Worm (Caenorhabditis elegans) whole organism, L4 larva: Measurements from ENCODE around the gene sox-2.

Experiments used
- F49E8.2 ChIP-seq: sonication (generic microtip); optimal IDR thresholded peaks from 2 replicates; lab custom pipeline; 2016; ENCODE audit warnings: missing compliant biosample characterization, mild to moderate bottlenecking, missing genetic modification characterization, borderline replicate concordance
- T26A8.4 ChIP-seq: fragments of 200-800 bp; sonication (Bioruptor generic); IDR thresholded peaks from 2 replicates; pipeline ENCODE4 v1.3.6; 2022; ENCODE audit warnings: missing genetic modification characterization, missing compliant biosample characterization
- Y105C5A.15 ChIP-seq: fragments of 200-800 bp; sonication (Bioruptor generic); IDR thresholded peaks from 2 replicates; pipeline ENCODE4 v1.3.6; 2022; ENCODE audit warnings: missing genetic modification characterization, missing compliant biosample characterization
- Y48G9A.11 ChIP-seq: fragments of 200-800 bp; sonication (Bioruptor generic); IDR thresholded peaks from 2 replicates; pipeline ENCODE4 v1.3.6; 2022; ENCODE audit warnings: missing genetic modification reagents, missing genetic modification characterization, missing compliant biosample characterization
- Y75B8A.6 ChIP-seq: fragments of 200-800 bp; sonication (Bioruptor generic); IDR thresholded peaks from 2 replicates; pipeline ENCODE4 v1.3.6; 2022; ENCODE audit warnings: missing genetic modification reagents, missing genetic modification characterization, missing compliant biosample characterization
- aha-1 ChIP-seq: fragments of 150-350 bp; peaks from one replicate; lab custom pipeline; 2014; ENCODE audit warnings: missing biosample characterization, missing genetic modification characterization
- aly-2 ChIP-seq: sonication (generic microtip); optimal IDR thresholded peaks from 2 replicates; lab custom pipeline; 2018; ENCODE audit warnings: missing biosample characterization, missing genetic modification characterization
- arid-1 ChIP-seq: fragments of 200-800 bp; sonication (Bioruptor generic); conservative IDR thresholded peaks from 2 replicates; pipeline ENCODE4 v1.3.6; 2022; ENCODE audit warnings: missing genetic modification reagents, missing genetic modification characterization, missing compliant biosample characterization
- ceh-32 ChIP-seq: sonication (generic microtip); optimal IDR thresholded peaks from 2 replicates; lab custom pipeline; 2016; ENCODE audit warnings: mild to moderate bottlenecking, missing genetic modification characterization, missing compliant biosample characterization; ENCODE audit not compliant: poor library complexity
- daf-12 ChIP-seq: fragments of 150-350 bp; optimal IDR thresholded peaks from 2 replicates; lab custom pipeline; 2014; ENCODE audit warnings: missing biosample characterization, missing genetic modification reagents, missing genetic modification characterization
- daf-16 ChIP-seq, 3 experiments: sonication (generic microtip); optimal IDR thresholded peaks; 2 replicates each; lab custom pipeline; 2016 to 2017; ENCODE audit warnings: missing genetic modification characterization in 3 of 3, missing genetic modification reagents in 3 of 3, mild to moderate bottlenecking in 2 of 3, missing compliant biosample characterization in 2 of 3, missing biosample characterization in 1 of 3, moderate library complexity in 1 of 3
- daf-19 ChIP-seq: fragments of 200-800 bp; sonication (Bioruptor generic); conservative IDR thresholded peaks from 2 replicates; pipeline ENCODE4 v1.3.6; 2022; ENCODE audit warnings: missing genetic modification characterization, missing compliant biosample characterization
- dpl-1 ChIP-seq: fragments of 150-350 bp; optimal IDR thresholded peaks from 2 replicates; lab custom pipeline; 2014; ENCODE audit warnings: missing biosample characterization, missing genetic modification reagents, missing genetic modification characterization
- dve-1 ChIP-seq: sonication (generic microtip); optimal IDR thresholded peaks from 2 replicates; lab custom pipeline; 2017; ENCODE audit warnings: antibody characterized with exemption, mild to moderate bottlenecking, missing genetic modification characterization, missing compliant biosample characterization; ENCODE audit not compliant: insufficient read depth
- egl-43 ChIP-seq: fragments of 200-800 bp; sonication (Bioruptor generic); IDR thresholded peaks from 2 replicates; pipeline ENCODE4 v1.3.6; 2022; ENCODE audit warnings: missing genetic modification reagents, missing genetic modification characterization, missing compliant biosample characterization
- fkh-10 ChIP-seq: fragments of 150-350 bp; optimal IDR thresholded peaks from 2 replicates; lab custom pipeline; 2014; ENCODE audit warnings: missing biosample characterization, missing genetic modification reagents, missing genetic modification characterization
- hmg-1.1 ChIP-seq: fragments of 200-800 bp; sonication (Bioruptor generic); IDR thresholded peaks from 2 replicates; pipeline ENCODE4 v1.3.6; 2022; ENCODE audit warnings: missing genetic modification reagents, missing genetic modification characterization, missing compliant biosample characterization
- jun-1 ChIP-seq: fragments of 150-350 bp; optimal IDR thresholded peaks from 2 replicates; lab custom pipeline; 2014; ENCODE audit warnings: missing biosample characterization, missing genetic modification reagents, missing genetic modification characterization
- mes-2 ChIP-seq: sonication (generic microtip); optimal IDR thresholded peaks from 2 replicates; lab custom pipeline; 2016; ENCODE audit warnings: missing genotype, mild to moderate bottlenecking, missing genetic modification characterization, missing compliant biosample characterization; ENCODE audit not compliant: poor library complexity, severe bottlenecking
- nhr-111 ChIP-seq: fragments of 200-800 bp; sonication (Bioruptor generic); optimal IDR thresholded peaks from 2 replicates; lab custom pipeline; 2018; ENCODE audit warnings: mild to moderate bottlenecking, missing genetic modification characterization, missing compliant biosample characterization
- nhr-41 ChIP-seq: fragments of 200-800 bp; sonication (Bioruptor generic); IDR thresholded peaks from 2 replicates; pipeline ENCODE4 v1.3.6; 2022; ENCODE audit warnings: missing genetic modification reagents, missing genetic modification characterization, missing compliant biosample characterization
- nhr-48 ChIP-seq: sonication (generic microtip); optimal IDR thresholded peaks from 2 replicates; lab custom pipeline; 2016; ENCODE audit warnings: mild to moderate bottlenecking, missing genetic modification characterization, missing compliant biosample characterization
- nhr-77 ChIP-seq: fragments of 150-350 bp; optimal IDR thresholded peaks from 2 replicates; lab custom pipeline; 2014; ENCODE audit warnings: missing biosample characterization, missing genetic modification characterization
- rbr-2 ChIP-seq: sonication (generic microtip); optimal IDR thresholded peaks from 2 replicates; lab custom pipeline; 2016; ENCODE audit warnings: missing genotype, missing genetic modification characterization, missing compliant biosample characterization
- sdz-12 ChIP-seq: fragments of 200-800 bp; sonication (Bioruptor generic); optimal IDR thresholded peaks from 2 replicates; lab custom pipeline; 2018; ENCODE audit warnings: mild to moderate bottlenecking, missing genetic modification characterization, missing compliant biosample characterization
- snpc-1.2 ChIP-seq: fragments of 200-800 bp; sonication (Bioruptor generic); IDR thresholded peaks from 2 replicates; pipeline ENCODE4 v1.3.6; 2022; ENCODE audit warnings: missing genetic modification reagents, missing genetic modification characterization, missing compliant biosample characterization
- spr-1 ChIP-seq: sonication (generic microtip); optimal IDR thresholded peaks from 2 replicates; lab custom pipeline; 2016; ENCODE audit warnings: mild to moderate bottlenecking, missing genetic modification characterization, missing compliant biosample characterization
- spr-3 ChIP-seq: fragments of 200-800 bp; sonication (Bioruptor generic); optimal IDR thresholded peaks from 2 replicates; lab custom pipeline; 2018; ENCODE audit warnings: mild to moderate bottlenecking, missing genetic modification characterization, missing compliant biosample characterization
- unc-62 ChIP-seq, 3 experiments: fragments of 150-350 bp in 1 of 3; sonication (generic microtip); optimal IDR thresholded peaks in 2 of 3; peaks in 1 of 3; 1 replicate in 1 of 3; 2 replicates in 2 of 3; lab custom pipeline; 2014 to 2017; ENCODE audit warnings: missing biosample characterization in 3 of 3, missing genetic modification characterization in 3 of 3, missing genetic modification reagents in 3 of 3, missing genotype in 1 of 3
- vab-7 ChIP-seq: fragments of 200-800 bp; sonication (Bioruptor generic); IDR thresholded peaks from 2 replicates; pipeline ENCODE4 v1.3.6; 2022; ENCODE audit warnings: missing genetic modification reagents, missing genetic modification characterization, missing compliant biosample characterization
- zip-11 ChIP-seq: fragments of 200-800 bp; sonication (Bioruptor generic); IDR thresholded peaks from 2 replicates; pipeline ENCODE4 v1.3.6; 2022; ENCODE audit warnings: missing genetic modification characterization, missing compliant biosample characterization
- ztf-11 ChIP-seq: fragments of 150-350 bp; optimal IDR thresholded peaks from 2 replicates; lab custom pipeline; 2014; ENCODE audit warnings: missing biosample characterization, missing genetic modification characterization

The sox-2 gene

ce11 chrX:7463637-7464036 lies at the start of gene sox-2:
TSS of gene sox-2 (minus strand) at chrX:7463736.
- TF ChIP-seq aly-2 (tag; lab: Kevin White, UChicago) = no peak
- peak; percentile 83 for TF ChIP-seq aha-1

ce11 chrX:7512714-7513113 lies 49.2 kb upstream of the sox-2 start:
- TF ChIP-seq nhr-77 (no peak), unc-62 (GFP tag; optimal IDR thresholded peaks at IDR 0.05 in 1 of 2; lab: Kevin White, UChicago) (peak in 1 of 2 experiments; percentile 65), unc-62 (tag; optimal IDR thresholded peaks at IDR 0.05; lab: Kevin White, UChicago) (no peak), fkh-10 (GFP tag; lab: Kevin White, UChicago) (no peak), spr-3 (no peak)

ce11 chrX:7507141-7507540 lies 43.6 kb upstream of the sox-2 start:
- 0 out of 2 replicates have a peak, but pooled peaks have one; percentile 32 for TF ChIP-seq Y75B8A.6 (GFP tag; lab: Robert Waterston, UW)
- TF ChIP-seq dve-1 (tag; lab: Kevin White, UChicago) = no peak
- peak; percentile 55 for TF ChIP-seq aha-1
- no peak for TF ChIP-seq jun-1 (tag; lab: Kevin White, UChicago)
- TF ChIP-seq Y48G9A.11 = 0 out of 2 replicates have a peak, but pooled peaks have one; percentile 20
- TF ChIP-seq arid-1 = peak; percentile 62; the same call in 1 of the 2 replicates
- TF ChIP-seq egl-43 (GFP tag; lab: Robert Waterston, UW) = 0 out of 2 replicates have a peak, but pooled peaks have one; percentile 51
- TF ChIP-seq Y105C5A.15 (GFP tag; lab: Robert Waterston, UW) = 0 out of 2 replicates have a peak, but pooled peaks have one; percentile 59
- TF ChIP-seq ztf-11 (tag; lab: Kevin White, UChicago) = no peak
- TF ChIP-seq nhr-41 (GFP tag; lab: Robert Waterston, UW) = no peak
- peak; percentile 42 for TF ChIP-seq mes-2 (tag; lab: Kevin White, UChicago)
- peak; percentile 16 for TF ChIP-seq F49E8.2 (tag; lab: Kevin White, UChicago)
- TF ChIP-seq snpc-1.2 = peak; percentile 68
- peak in 1 of 2 experiments; percentile 36 for TF ChIP-seq daf-16 (GFP tag; optimal IDR thresholded peaks at IDR 0.05; lab: Kevin White, UChicago)
- TF ChIP-seq daf-16 (tag; optimal IDR thresholded peaks at IDR 0.05; lab: Kevin White, UChicago) = no peak
- 0 out of 2 replicates have a peak, but pooled peaks have one; percentile 27 for TF ChIP-seq zip-11
- TF ChIP-seq vab-7 (GFP tag; lab: Robert Waterston, UW) = 0 out of 2 replicates have a peak, but pooled peaks have one; percentile 39
- TF ChIP-seq daf-19 = 0 out of 2 replicates have a peak, but pooled peaks have one; percentile 64
- TF ChIP-seq, all 104 proteins: peak for 13

- TF ChIP-seq nhr-48 (tag; lab: Kevin White, UChicago) (no peak), daf-12 (tag; lab: Kevin White, UChicago) (no peak), spr-1 (tag; lab: Kevin White, UChicago) (no peak), egl-43 (GFP tag; lab: Robert Waterston, UW) (no peak), ceh-32 (tag; lab: Kevin White, UChicago) (no peak), nhr-41 (GFP tag; lab: Robert Waterston, UW) (no peak), snpc-1.2 (no peak), sdz-12 (no peak), nhr-111 (no peak), dve-1 (tag; lab: Kevin White, UChicago) (no peak), F49E8.2 (tag; lab: Kevin White, UChicago) (no peak), rbr-2 (tag; lab: Kevin White, UChicago) (no peak), arid-1 (no peak), mes-2 (tag; lab: Kevin White, UChicago) (no peak), dpl-1 (GFP tag; lab: Kevin White, UChicago) (no peak), T26A8.4 (GFP tag; lab: Robert Waterston, UW) (no peak), hmg-1.1 (GFP tag; lab: Robert Waterston, UW) (no peak)
Measured at ce11 chrX:7506533-7506932, 43.0 kb upstream of the sox-2 start, which contains the start of gene lgc-11. TSS of gene lgc-11 (minus strand) at chrX:7506633.
